Fruit fly (Drosophila melanogaster): ENCODE measurements around the gene Lcp65Ag2.
"Not testable (repeated sequence)": the region's sequence is repeated elsewhere in the genome, so short reads cannot be mapped to it uniquely, and the experiment has no call there.

The Lcp65Ag2 gene

DNA sequence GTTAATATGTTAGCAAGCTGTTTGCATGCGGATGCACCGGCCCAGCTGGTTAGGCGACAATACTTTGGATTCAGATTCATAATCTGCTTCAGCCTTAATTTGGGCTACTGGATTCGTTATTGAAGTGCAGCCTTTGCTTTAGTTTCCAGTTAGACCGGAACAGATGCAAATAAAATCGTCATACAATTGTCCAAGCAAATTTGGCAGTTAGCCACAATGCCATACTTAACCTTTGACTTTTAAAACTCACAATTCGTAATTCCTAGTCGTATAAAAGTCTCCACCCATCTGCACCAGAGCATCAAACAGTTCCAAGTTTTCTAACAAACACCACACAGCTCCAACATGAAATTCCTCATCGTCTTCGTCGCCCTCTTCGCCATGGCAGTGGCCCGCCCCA is 15.9 kb upstream of the Lcp65Ag2 start, which contains the start of gene Lcp65Ab1:
TSS of gene Lcp65Ab1 (plus strand) at position 301 of the 400 bp plus-strand sequence.
- not testable (repeated sequence) for TF ChIP-seq Sin3A, insv, ttk (optimal IDR thresholded peaks at IDR 0.05)

DNA sequence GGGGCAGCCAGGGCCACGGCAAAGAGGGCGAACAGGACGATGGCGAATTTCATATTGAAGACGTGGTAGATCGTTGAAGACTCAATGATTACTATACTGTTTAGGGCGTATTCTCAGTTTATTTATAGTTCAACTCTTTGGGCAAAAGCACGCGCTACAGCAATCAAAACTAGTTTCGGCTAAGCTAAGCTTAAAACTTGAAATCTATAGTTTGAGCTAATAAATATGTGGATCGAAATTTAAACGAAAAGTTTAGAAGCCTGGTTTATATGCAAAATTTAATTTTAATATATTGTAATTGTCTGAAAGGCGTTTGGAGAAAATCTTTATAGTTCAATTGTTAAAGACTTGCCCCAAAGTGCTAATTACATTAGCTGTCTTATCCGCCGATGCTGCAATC is 14.5 kb upstream of the Lcp65Ag2 start, which contains the start of gene Cpr65Ax1:
TSS of gene Cpr65Ax1 (minus strand) at position 101 of the 400 bp plus-strand sequence.
- TF ChIP-seq ttk, Sin3A, insv (optimal IDR thresholded peaks at IDR 0.05): not testable (repeated sequence)

DNA sequence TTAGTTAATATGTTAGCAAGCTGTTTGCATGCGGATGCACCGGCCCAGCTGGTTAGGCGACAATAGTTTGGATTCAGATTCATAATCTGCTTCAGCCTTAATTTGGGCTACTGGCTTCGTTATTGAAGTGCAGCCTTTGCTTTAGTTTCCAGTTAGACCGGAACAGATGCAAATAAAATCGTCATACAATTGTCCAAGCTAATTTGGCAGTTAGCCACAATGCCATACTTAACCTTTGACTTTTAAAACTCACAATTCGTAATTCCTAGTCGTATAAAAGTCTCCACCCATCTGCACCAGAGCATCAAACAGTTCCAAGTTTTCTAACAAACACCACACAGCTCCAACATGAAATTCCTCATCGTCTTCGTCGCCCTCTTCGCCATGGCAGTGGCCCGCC is 13.0 kb upstream of the Lcp65Ag2 start, which contains the start of gene Lcp65Ab2:
TSS of gene Lcp65Ab2 (plus strand) at position 301 of the 400 bp plus-strand sequence.
- not testable (repeated sequence) for TF ChIP-seq h, Myc, insv (optimal IDR thresholded peaks at IDR 0.05)

DNA sequence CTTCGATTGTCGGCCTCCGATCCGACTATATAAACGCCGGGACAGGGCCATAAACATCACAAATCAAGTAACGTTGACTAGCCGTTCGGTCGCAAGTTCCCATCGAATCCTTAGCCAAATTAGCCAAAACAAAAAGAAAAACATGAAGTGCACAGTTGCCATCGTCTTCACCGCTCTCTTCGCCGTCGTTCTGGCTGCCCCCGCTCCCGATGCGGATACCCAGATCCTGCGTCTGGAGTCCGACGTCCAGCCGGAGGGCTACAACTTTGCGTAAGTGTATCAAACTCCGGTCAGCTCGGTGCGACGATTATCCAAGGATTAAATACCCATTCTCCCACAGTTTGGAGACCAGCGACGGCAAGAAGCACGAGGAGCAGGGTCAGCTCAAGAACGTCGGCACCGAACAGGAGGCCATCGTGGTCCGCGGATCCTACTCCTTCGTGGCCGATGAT is 11.4 kb upstream of the Lcp65Ag2 start, which contains the start of gene Lcp65Ac:
TSS of gene Lcp65Ac (plus strand) at position 51 of the 452 bp plus-strand sequence.
- TF ChIP-seq Sin3A (optimal IDR thresholded peaks at IDR 0.05) (no peak), insv (optimal IDR thresholded peaks at IDR 0.05) (no peak), ttk (optimal IDR thresholded peaks at IDR 0.05) (no peak), Myc (optimal IDR thresholded peaks at IDR 0.05) (no peak), h (optimal IDR thresholded peaks at IDR 0.05) (no peak), psq (optimal IDR thresholded peaks at IDR 0.05) (no peak)

DNA sequence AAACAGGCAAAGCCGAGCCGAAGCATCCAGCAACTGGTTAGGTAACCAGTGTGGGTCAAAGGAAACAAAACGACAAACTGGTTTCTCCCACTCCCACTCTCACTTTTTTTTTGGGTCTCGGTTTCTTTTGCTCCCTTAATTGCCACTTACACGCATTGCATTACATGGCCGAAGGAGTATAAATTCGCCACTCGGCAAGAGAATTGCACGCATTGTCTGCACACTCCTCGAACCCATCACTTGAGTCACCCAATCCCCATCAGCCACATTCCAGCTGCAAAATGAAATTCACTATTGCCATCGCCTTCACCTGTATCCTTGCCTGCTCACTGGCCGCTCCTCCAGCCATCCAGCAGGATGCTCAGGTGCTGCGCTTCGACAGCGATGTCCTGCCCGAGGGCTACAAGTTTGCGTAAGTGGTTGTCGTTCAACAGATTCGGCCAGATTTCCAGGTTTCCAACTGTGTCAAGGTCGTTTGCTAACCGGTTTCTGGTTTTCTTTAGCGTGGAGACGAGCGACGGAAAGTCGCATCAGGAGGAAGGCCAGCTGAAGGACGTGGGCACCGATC is 9.9 kb upstream of the Lcp65Ag2 start, which contains the start of gene Lcp65Ad:
TSS of gene Lcp65Ad (plus strand) at position 208 of the 568 bp plus-strand sequence.
- TF ChIP-seq h (optimal IDR thresholded peaks at IDR 0.05) (no peak), insv (optimal IDR thresholded peaks at IDR 0.05) (no peak), Myc (optimal IDR thresholded peaks at IDR 0.05) (no peak), ttk (optimal IDR thresholded peaks at IDR 0.05) (no peak), Sin3A (optimal IDR thresholded peaks at IDR 0.05) (no peak), psq (optimal IDR thresholded peaks at IDR 0.05) (no peak)

- TF ChIP-seq Sin3A (optimal IDR thresholded peaks at IDR 0.05) (no peak), insv (optimal IDR thresholded peaks at IDR 0.05) (no peak), ttk (optimal IDR thresholded peaks at IDR 0.05) (no peak), h (optimal IDR thresholded peaks at IDR 0.05) (no peak), psq (optimal IDR thresholded peaks at IDR 0.05) (no peak), Myc (optimal IDR thresholded peaks at IDR 0.05) (no peak)
Measured at dm6 chr3L:6142313-6142712, 8.9 kb upstream of the Lcp65Ag2 start, which contains the start of gene Cpr65Aw. Gene Cpr65Aw, minus strand, starts transcription at chr3L:6142413.

dm6 chr3L:6141538-6141937 is 8.1 kb upstream of the Lcp65Ag2 start:
- no peak for TF ChIP-seq insv (optimal IDR thresholded peaks at IDR 0.05)
- TF ChIP-seq ttk (optimal IDR thresholded peaks at IDR 0.05): no peak
- TF ChIP-seq Sin3A (optimal IDR thresholded peaks at IDR 0.05): no peak
- TF ChIP-seq Myc (optimal IDR thresholded peaks at IDR 0.05): no peak

DNA sequence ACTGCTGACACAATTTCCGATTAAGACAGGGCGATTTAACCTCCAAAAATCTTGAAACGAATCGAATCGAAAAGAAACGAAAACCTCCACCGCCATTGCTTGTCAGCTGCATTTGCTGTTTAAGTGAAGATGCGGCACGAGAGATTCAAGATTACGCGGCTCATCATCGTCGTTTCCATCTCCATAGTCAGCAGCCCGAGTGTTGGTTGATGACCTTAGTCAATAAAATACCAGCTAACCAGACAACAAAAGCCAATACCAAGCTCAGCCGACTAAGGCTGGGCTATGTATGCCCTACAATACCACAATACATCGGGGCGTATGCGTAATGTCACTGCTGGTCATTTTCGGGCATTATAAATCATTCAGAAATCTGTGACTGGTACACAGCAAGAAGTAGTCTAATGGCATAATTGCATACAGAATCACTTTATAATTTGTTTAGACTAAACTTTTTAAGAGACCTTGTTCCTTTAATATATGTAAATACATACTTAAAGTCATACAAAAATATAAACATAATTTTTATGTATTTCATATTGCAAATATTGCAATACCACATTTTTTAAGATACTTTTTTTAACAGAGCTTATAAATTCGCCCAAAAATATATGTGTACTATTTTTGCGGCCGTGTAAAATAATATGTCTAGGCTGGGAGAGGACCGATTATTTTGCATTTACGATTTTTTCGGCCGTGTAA is 7.5 kb upstream of the Lcp65Ag2 start:
- no peak for TF ChIP-seq Myc (optimal IDR thresholded peaks at IDR 0.05)
- TF ChIP-seq insv (optimal IDR thresholded peaks at IDR 0.05): no peak
- no peak for TF ChIP-seq ttk (optimal IDR thresholded peaks at IDR 0.05)
- no peak for TF ChIP-seq h (optimal IDR thresholded peaks at IDR 0.05)
- no peak for TF ChIP-seq psq (optimal IDR thresholded peaks at IDR 0.05)
- TF ChIP-seq Sin3A (optimal IDR thresholded peaks at IDR 0.05): no peak

DNA sequence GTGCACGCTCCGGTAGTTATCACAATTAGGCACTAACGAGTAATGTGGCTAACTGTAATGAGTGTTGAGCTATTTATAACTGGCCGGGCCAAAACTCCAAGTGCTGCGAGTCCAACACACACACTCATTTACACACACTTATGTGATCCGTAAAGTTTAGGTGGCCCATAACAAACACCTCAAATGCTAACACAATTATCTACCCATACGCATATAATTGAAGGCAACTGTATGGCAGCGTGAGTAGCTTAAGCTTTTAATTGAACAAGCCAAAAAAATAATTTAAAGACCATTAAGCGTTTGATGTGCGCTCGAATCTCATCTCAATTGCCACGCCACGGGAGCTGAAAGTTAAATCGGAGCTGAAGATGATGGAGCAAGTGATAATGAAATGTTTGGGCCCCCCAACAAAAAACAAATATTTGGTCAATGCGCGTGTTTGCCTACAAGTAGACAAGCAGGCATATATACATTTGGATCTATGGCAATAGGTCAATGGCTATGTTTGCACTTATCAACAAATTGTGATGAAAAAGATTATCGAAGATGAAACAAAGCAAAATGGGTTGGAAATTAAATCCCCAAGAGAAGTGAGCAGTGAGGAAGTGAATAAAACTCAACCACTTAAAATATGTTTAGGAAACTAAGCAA is 6.7 kb upstream of the Lcp65Ag2 start, which contains the start of gene Cpr65Av:
TSS of gene Cpr65Av (minus strand) at position 51 of the 651 bp plus-strand sequence.
- no peak for TF ChIP-seq ttk (optimal IDR thresholded peaks at IDR 0.05)
- TF ChIP-seq Myc (optimal IDR thresholded peaks at IDR 0.05): no peak
- TF ChIP-seq Sin3A (optimal IDR thresholded peaks at IDR 0.05): no peak
- no peak for TF ChIP-seq psq (optimal IDR thresholded peaks at IDR 0.05)
- TF ChIP-seq insv (optimal IDR thresholded peaks at IDR 0.05): no peak
- TF ChIP-seq h (optimal IDR thresholded peaks at IDR 0.05): no peak

DNA sequence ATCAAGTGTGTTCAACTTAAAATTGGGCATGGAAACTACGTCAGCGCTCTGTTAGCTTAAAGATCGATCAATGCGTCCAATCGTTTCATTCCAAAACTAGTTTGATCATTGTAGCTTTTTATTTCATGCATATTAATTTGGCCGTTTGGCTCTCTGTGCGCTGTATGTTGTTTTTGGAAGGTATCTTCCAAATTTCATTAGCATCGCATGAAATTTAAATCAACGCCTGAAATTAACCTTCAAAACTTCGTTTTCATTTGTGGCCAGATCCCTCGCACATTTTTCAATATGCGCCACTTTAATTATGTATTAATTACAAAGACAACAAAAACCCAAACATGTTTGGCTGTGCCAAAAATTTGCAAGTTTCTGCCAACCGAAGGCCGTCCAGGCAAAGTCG is 5.2 kb upstream of the Lcp65Ag2 start:
- no peak for TF ChIP-seq h (optimal IDR thresholded peaks at IDR 0.05)
- no peak for TF ChIP-seq Myc (optimal IDR thresholded peaks at IDR 0.05)
- no peak for TF ChIP-seq ttk (optimal IDR thresholded peaks at IDR 0.05)
- no peak for TF ChIP-seq Sin3A (optimal IDR thresholded peaks at IDR 0.05)
- TF ChIP-seq insv (optimal IDR thresholded peaks at IDR 0.05): no peak
- no peak for TF ChIP-seq psq (optimal IDR thresholded peaks at IDR 0.05)

dm6 chr3L:6138018-6138417 is 4.6 kb upstream of the Lcp65Ag2 start, which contains the start of gene Lcp65Ae:
Gene Lcp65Ae, minus strand, starts transcription at chr3L:6138118.
- no peak for TF ChIP-seq ttk (optimal IDR thresholded peaks at IDR 0.05)

dm6 chr3L:6136691-6137090 is 3.3 kb upstream of the Lcp65Ag2 start, which contains the start of gene Lcp65Af:
Gene Lcp65Af, minus strand, starts transcription at chr3L:6136791.
- no peak for TF ChIP-seq ttk (optimal IDR thresholded peaks at IDR 0.05)
- no peak for TF ChIP-seq Sin3A (optimal IDR thresholded peaks at IDR 0.05)
- TF ChIP-seq Myc (optimal IDR thresholded peaks at IDR 0.05): no peak

Data from Kc167 (cell line).